Fruit fly (Drosophila melanogaster) whole organism, embryonic: ENCODE measurements around the gene Rpp30.

Experiments
- Awh ChIP-seq: fragments of 200-800 bp; sonication (Bioruptor generic); IDR thresholded peaks from 2 replicates; pipeline ENCODE4, ENCODE4 v1.3.6; 2022; ENCODE audit warnings: missing biosample characterization, missing genetic modification characterization
- CG10147 ChIP-seq: fragments of 200-800 bp; sonication (Bioruptor generic); optimal IDR thresholded peaks from 2 replicates; lab custom pipeline; 2019; ENCODE audit warnings: missing biosample characterization, mild to moderate bottlenecking, missing genetic modification characterization, moderate library complexity
- CG10321 ChIP-seq: fragments of 200-800 bp; sonication (Bioruptor generic); IDR thresholded peaks from 2 replicates; pipeline ENCODE4 v1.3.6; 2022; ENCODE audit warnings: missing biosample characterization, missing genetic modification characterization
- CG10543 ChIP-seq: fragments of 200-800 bp; sonication (Bioruptor generic); optimal IDR thresholded peaks from 3 replicates; lab custom pipeline; 2017; ENCODE audit warnings: missing biosample characterization, mild to moderate bottlenecking, missing genetic modification characterization, moderate library complexity
- CG12942 ChIP-seq: fragments of 200-800 bp; sonication (Bioruptor generic); optimal IDR thresholded peaks from 3 replicates; lab custom pipeline; 2016; ENCODE audit warnings: missing biosample characterization, missing genetic modification characterization
- CG13624 ChIP-seq: fragments of 200-800 bp; sonication (Bioruptor generic); optimal IDR thresholded peaks from 2 replicates; lab custom pipeline; 2016; ENCODE audit warnings: missing biosample characterization, missing genetic modification characterization
- CG14441 ChIP-seq: fragments of 200-800 bp; sonication (Bioruptor generic); IDR thresholded peaks from 2 replicates; pipeline ENCODE4 v1.3.6; 2022; ENCODE audit warnings: missing biosample characterization, missing genetic modification characterization
- CG15696 ChIP-seq: fragments of 200-800 bp; sonication (Bioruptor generic); optimal IDR thresholded peaks from 2 replicates; lab custom pipeline; 2019; ENCODE audit warnings: missing biosample characterization, mild to moderate bottlenecking, missing genetic modification characterization, moderate library complexity
- CG16813 ChIP-seq: fragments of 200-800 bp; sonication (Bioruptor generic); IDR thresholded peaks from 3 replicates; pipeline ENCODE4 v1.3.6; 2022; ENCODE audit warnings: missing biosample characterization, missing genetic modification characterization; ENCODE audit not compliant: partially characterized antibody
- CG16863 ChIP-seq: fragments of 200-800 bp; sonication (Bioruptor generic); optimal IDR thresholded peaks from 3 replicates; lab custom pipeline; 2016; ENCODE audit warnings: missing biosample characterization, missing genetic modification characterization
- CG17186 ChIP-seq: fragments of 200-800 bp; sonication (Bioruptor generic); optimal IDR thresholded peaks from 3 replicates; lab custom pipeline; 2017; ENCODE audit warnings: missing biosample characterization, missing genetic modification reagents, missing genetic modification characterization
- CG17568 ChIP-seq: fragments of 200-800 bp; sonication (Bioruptor generic); optimal IDR thresholded peaks from 2 replicates; lab custom pipeline; 2018; ENCODE audit warnings: missing biosample characterization, mild to moderate bottlenecking, missing genetic modification characterization, moderate library complexity
- CG2116 ChIP-seq: fragments of 200-800 bp; sonication (Bioruptor generic); optimal IDR thresholded peaks from 3 replicates; lab custom pipeline; 2018; ENCODE audit warnings: missing biosample characterization, mild to moderate bottlenecking, missing genetic modification characterization
- CG2120 ChIP-seq: fragments of 200-800 bp; sonication (Bioruptor generic); optimal IDR thresholded peaks from 3 replicates; lab custom pipeline; 2016; ENCODE audit warnings: missing biosample characterization, missing genetic modification characterization
- CG2712 ChIP-seq: fragments of 200-800 bp; optimal IDR thresholded peaks from 3 replicates; lab custom pipeline; 2019; ENCODE audit warnings: missing biosample characterization, mild to moderate bottlenecking, missing genetic modification characterization, moderate library complexity
- CG2875 ChIP-seq: fragments of 200-800 bp; sonication (Bioruptor generic); optimal IDR thresholded peaks from 2 replicates; lab custom pipeline; 2017; ENCODE audit warnings: missing biosample characterization, mild to moderate bottlenecking, missing genetic modification characterization, missing genetic modification reagents
- CG31224 ChIP-seq: fragments of 200-800 bp; sonication (Bioruptor generic); IDR thresholded peaks from 2 replicates; pipeline ENCODE4 v1.3.6; 2022; ENCODE audit warnings: missing biosample characterization, missing genetic modification characterization
- CG3281 ChIP-seq: fragments of 200-800 bp; sonication (Bioruptor generic); optimal IDR thresholded peaks from 3 replicates; lab custom pipeline; 2017; ENCODE audit warnings: missing biosample characterization, mild to moderate bottlenecking, missing genetic modification characterization
- CG42726 ChIP-seq: fragments of 200-800 bp; sonication (Bioruptor generic); IDR thresholded peaks from 2 replicates; pipeline ENCODE4 v1.3.6; 2022; ENCODE audit warnings: missing biosample characterization, missing genetic modification characterization; ENCODE audit not compliant: partially characterized antibody
- CG43689 ChIP-seq: fragments of 200-800 bp; sonication (Bioruptor generic); IDR thresholded peaks from 2 replicates; pipeline ENCODE4 v1.3.6; 2022; ENCODE audit warnings: missing biosample characterization, missing genetic modification characterization
- CG6813 ChIP-seq: fragments of 200-800 bp; sonication (Bioruptor generic); optimal IDR thresholded peaks from 2 replicates; lab custom pipeline; 2017; ENCODE audit warnings: missing biosample characterization, missing genetic modification characterization, mild to moderate bottlenecking, moderate library complexity, missing genetic modification reagents
- CG6854 ChIP-seq: fragments of 200-800 bp; sonication (Bioruptor generic); optimal IDR thresholded peaks from 3 replicates; lab custom pipeline; 2017; ENCODE audit warnings: missing biosample characterization, mild to moderate bottlenecking, missing genetic modification characterization
- CG7839 ChIP-seq: fragments of 200-800 bp; sonication (Bioruptor generic); optimal IDR thresholded peaks from 3 replicates; lab custom pipeline; 2018; ENCODE audit warnings: missing biosample characterization, mild to moderate bottlenecking, missing genetic modification characterization, moderate library complexity
- CG8765 ChIP-seq: fragments of 200-800 bp; sonication (Bioruptor generic); IDR thresholded peaks from 2 replicates; pipeline ENCODE4 v1.3.6; 2022; ENCODE audit warnings: missing biosample characterization, missing genetic modification characterization
- Fer2 ChIP-seq: fragments of 200-800 bp; sonication (Bioruptor generic); optimal IDR thresholded peaks from 2 replicates; lab custom pipeline; 2018; ENCODE audit warnings: missing biosample characterization, mild to moderate bottlenecking, missing genetic modification characterization, moderate library complexity
- Hmr ChIP-seq: fragments of 200-800 bp; sonication (Bioruptor generic); optimal IDR thresholded peaks from 3 replicates; lab custom pipeline; 2017; ENCODE audit warnings: mild to moderate bottlenecking, missing biosample characterization, missing genetic modification reagents, missing genetic modification characterization
- Jarid2 ChIP-seq: fragments of 200-800 bp; sonication (Bioruptor generic); optimal IDR thresholded peaks from 3 replicates; lab custom pipeline; 2017; ENCODE audit warnings: mild to moderate bottlenecking, missing biosample characterization, missing genetic modification reagents, missing genetic modification characterization
- Mrtf ChIP-seq: fragments of 200-800 bp; sonication (Bioruptor generic); IDR thresholded peaks from 3 replicates; pipeline ENCODE4 v1.3.6; 2022; ENCODE audit warnings: missing biosample characterization, missing genetic modification characterization
- Myb ChIP-seq: fragments of 200-800 bp; sonication (Bioruptor generic); optimal IDR thresholded peaks from 2 replicates; lab custom pipeline; 2016; ENCODE audit warnings: missing biosample characterization, missing genetic modification characterization
- PHDP ChIP-seq: fragments of 200-800 bp; sonication (Bioruptor generic); optimal IDR thresholded peaks from 3 replicates; lab custom pipeline; 2018; ENCODE audit warnings: missing biosample characterization, mild to moderate bottlenecking, missing genetic modification characterization, moderate library complexity
- Trl ChIP-seq, 3 experiments: fragments of >200 bp in 2 of 3; fragments of 200-800 bp in 1 of 3; sonication (Bioruptor generic) in 1 of 3; optimal IDR thresholded peaks; 2 replicates in 1 of 3; 3 replicates in 2 of 3; lab custom pipeline; 2016 to 2017; ENCODE audit warnings: missing biosample characterization in 1 of 3, missing genetic modification characterization in 1 of 3
- ap ChIP-seq: fragments of 200-800 bp; sonication (Bioruptor generic); IDR thresholded peaks from 2 replicates; pipeline ENCODE4 v1.3.6; 2022; ENCODE audit warnings: missing biosample characterization, missing genetic modification characterization
- bowl ChIP-seq: fragments of 200-800 bp; sonication (Bioruptor generic); IDR thresholded peaks from 2 replicates; pipeline ENCODE4 v1.3.6; 2022; ENCODE audit warnings: missing biosample characterization, missing genetic modification characterization
- cato ChIP-seq: fragments of 200-800 bp; sonication (Bioruptor generic); optimal IDR thresholded peaks from 2 replicates; lab custom pipeline; 2016; ENCODE audit warnings: missing biosample characterization, missing genetic modification characterization, borderline replicate concordance
- caup ChIP-seq: fragments of 200-800 bp; sonication (Bioruptor generic); optimal IDR thresholded peaks from 3 replicates; lab custom pipeline; 2017; ENCODE audit warnings: missing biosample characterization, mild to moderate bottlenecking, missing genetic modification characterization, moderate library complexity; ENCODE audit not compliant: severe bottlenecking
- chif ChIP-seq, 2 experiments: fragments of 200-800 bp; sonication (Bioruptor generic); optimal IDR thresholded peaks; 3 replicates each; lab custom pipeline; 2016; ENCODE audit warnings: missing biosample characterization in 2 of 2, missing genetic modification characterization in 2 of 2
- emc ChIP-seq: fragments of 200-800 bp; sonication (Bioruptor generic); optimal IDR thresholded peaks from 2 replicates; lab custom pipeline; 2016; ENCODE audit warnings: missing biosample characterization, missing genetic modification characterization
- fd64A ChIP-seq: fragments of 200-800 bp; sonication (Bioruptor generic); optimal IDR thresholded peaks from 3 replicates; lab custom pipeline; 2018; ENCODE audit warnings: missing biosample characterization, mild to moderate bottlenecking, missing genetic modification characterization
- gce ChIP-seq: fragments of 200-800 bp; sonication (Bioruptor generic); IDR thresholded peaks from 3 replicates; pipeline ENCODE4 v1.3.6; 2022; ENCODE audit warnings: missing biosample characterization, missing genetic modification characterization
- gem ChIP-seq: fragments of 200-800 bp; sonication (Bioruptor generic); optimal IDR thresholded peaks from 2 replicates; lab custom pipeline; 2019; ENCODE audit warnings: missing biosample characterization, mild to moderate bottlenecking, missing genetic modification characterization, moderate library complexity
- gro ChIP-seq: fragments of 200-800 bp; sonication (Bioruptor generic); optimal IDR thresholded peaks from 2 replicates; lab custom pipeline; 2016; ENCODE audit warnings: missing biosample characterization, missing genetic modification characterization
- klu ChIP-seq: fragments of 200-800 bp; sonication (Bioruptor generic); IDR thresholded peaks from 2 replicates; pipeline ENCODE4 v1.3.6; 2022; ENCODE audit warnings: missing biosample characterization, missing genetic modification characterization
- mirr ChIP-seq: fragments of 200-800 bp; sonication (Bioruptor generic); optimal IDR thresholded peaks from 3 replicates; lab custom pipeline; 2018; ENCODE audit warnings: missing biosample characterization, mild to moderate bottlenecking, missing genetic modification characterization
- nmo ChIP-seq: fragments of 200-800 bp; sonication (Bioruptor generic); optimal IDR thresholded peaks from 2 replicates; lab custom pipeline; 2018; ENCODE audit warnings: missing biosample characterization, mild to moderate bottlenecking, missing genetic modification characterization, moderate library complexity
- otp ChIP-seq: fragments of 200-800 bp; sonication (Bioruptor generic); IDR thresholded peaks from 3 replicates; pipeline ENCODE4, ENCODE4 v1.3.6; 2022; ENCODE audit warnings: missing biosample characterization, missing genetic modification characterization
- pum ChIP-seq: fragments of 200-800 bp; sonication (Bioruptor generic); optimal IDR thresholded peaks from 2 replicates; lab custom pipeline; 2016; ENCODE audit warnings: missing biosample characterization, missing genetic modification characterization
- sug ChIP-seq: fragments of 200-800 bp; optimal IDR thresholded peaks from 2 replicates; lab custom pipeline; 2019; ENCODE audit warnings: missing biosample characterization, mild to moderate bottlenecking, missing genetic modification characterization, moderate library complexity
- tll ChIP-seq, 2 experiments: fragments of 200-800 bp in 1 of 2; fragments of >200 bp in 1 of 2; sonication (Bioruptor generic) in 1 of 2; optimal IDR thresholded peaks; 2 replicates each; lab custom pipeline; 2017 to 2019; ENCODE audit warnings: missing biosample characterization in 2 of 2, missing genetic modification characterization in 2 of 2, mild to moderate bottlenecking in 1 of 2, moderate library complexity in 1 of 2
- trh ChIP-seq: fragments of 200-800 bp; sonication (Bioruptor generic); optimal IDR thresholded peaks from 2 replicates; lab custom pipeline; 2016; ENCODE audit warnings: missing biosample characterization, missing genetic modification characterization
- vfl ChIP-seq: fragments of 200-800 bp; sonication (Bioruptor generic); optimal IDR thresholded peaks from 2 replicates; lab custom pipeline; 2016; ENCODE audit warnings: missing biosample characterization, missing genetic modification characterization

Gene Rpp30

DNA sequence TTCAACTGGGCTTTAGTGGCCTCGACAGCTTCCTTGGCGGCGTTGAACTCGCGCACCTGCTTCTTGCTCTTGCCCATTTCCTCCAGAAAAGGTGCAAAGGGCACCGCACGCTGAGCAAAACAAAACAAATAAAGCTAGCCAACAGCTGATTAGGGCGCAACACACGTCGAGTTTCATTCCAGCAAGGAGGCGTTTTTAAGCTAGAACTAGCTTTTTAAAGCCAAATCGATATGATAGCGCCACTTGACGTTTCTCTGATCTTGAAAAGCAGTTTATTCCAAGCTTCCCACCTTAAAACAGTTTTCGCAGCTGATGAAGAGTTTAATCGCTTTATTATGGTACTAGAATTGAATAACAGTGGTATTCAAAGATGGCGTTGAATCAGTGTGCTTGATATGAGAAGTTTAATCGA is 30.9 kb upstream of the Rpp30 start, which contains the start of gene CG11601 (continued):
- no peak for TF ChIP-seq CG17186 (GFP tag; lab: Kevin White, UChicago)
- TF ChIP-seq CG17568 = no peak
- TF ChIP-seq CG10147 = peak; percentile 21
- no peak for TF ChIP-seq gem (tag; lab: Kevin White, UChicago)
- peak; percentile 52 for TF ChIP-seq CG2116 (GFP tag; lab: Kevin White, UChicago)
- no peak for TF ChIP-seq Mrtf (GFP tag; lab: Robert Waterston, UW)
- TF ChIP-seq CG31224 (GFP tag; lab: Robert Waterston, UW) = no peak
- no peak for TF ChIP-seq trh (GFP tag; lab: Kevin White, UChicago)
- TF ChIP-seq CG16863 (GFP tag; lab: Kevin White, UChicago) = peak; percentile 15
- peak; percentile 47 for TF ChIP-seq PHDP (tag; lab: Kevin White, UChicago)
- peak; percentile 31 for TF ChIP-seq Hmr (GFP tag; lab: Kevin White, UChicago)
- TF ChIP-seq sug = peak; percentile 39
- peak; percentile 46 for TF ChIP-seq CG2712 (tag; lab: Kevin White, UChicago)
- no peak for TF ChIP-seq Jarid2 (GFP tag; lab: Kevin White, UChicago)
- no peak for TF ChIP-seq CG15696 (tag; lab: Kevin White, UChicago)
- TF ChIP-seq nmo (GFP tag; lab: Kevin White, UChicago) = peak; percentile 63
- TF ChIP-seq cato (GFP tag; lab: Kevin White, UChicago) = no peak
- no peak for TF ChIP-seq mirr
- TF ChIP-seq Myb (GFP tag; lab: Kevin White, UChicago) = peak; percentile 58
- no peak for TF ChIP-seq otp (GFP tag; lab: Robert Waterston, UW)
- TF ChIP-seq klu (GFP tag; lab: Robert Waterston, UW) = no peak
- no peak for TF ChIP-seq CG6854 (GFP tag; lab: Kevin White, UChicago)
- TF ChIP-seq ap (GFP tag; lab: Robert Waterston, UW) = no peak
- TF ChIP-seq CG13624 (GFP tag; lab: Kevin White, UChicago) = peak; percentile 34
- 0 out of 2 replicates have a peak, but pooled peaks have one; percentile 26 for TF ChIP-seq CG14441
- TF ChIP-seq fd64A (GFP tag; lab: Kevin White, UChicago) = no peak
- no peak for TF ChIP-seq Fer2 (tag; lab: Kevin White, UChicago)
- no peak for TF ChIP-seq Trl (optimal IDR thresholded peaks at IDR 0.05; lab: Kevin White, UChicago)
- peak; percentile 5 for TF ChIP-seq Trl (GFP tag; optimal IDR thresholded peaks at IDR 0.05; lab: Kevin White, UChicago)
- TF ChIP-seq bowl (GFP tag; lab: Robert Waterston, UW) = no peak
- TF ChIP-seq CG42726 (GFP tag; lab: Robert Waterston, UW) = 0 out of 2 replicates have a peak, but pooled peaks have one; percentile 40
- no peak for TF ChIP-seq CG2875 (GFP tag; lab: Kevin White, UChicago)
- TF ChIP-seq emc (GFP tag; lab: Kevin White, UChicago) = peak; percentile 16
- no peak for TF ChIP-seq pum (GFP tag; lab: Kevin White, UChicago)
- TF ChIP-seq tll (GFP tag; optimal IDR thresholded peaks at IDR 0.05; lab: Kevin White, UChicago) = no peak
- peak; percentile 48; the same call in 1 of the 2 replicates for TF ChIP-seq CG8765 (GFP tag; lab: Robert Waterston, UW)
- no peak for TF ChIP-seq CG43689 (GFP tag; lab: Robert Waterston, UW)
- TF ChIP-seq Awh (GFP tag; lab: Robert Waterston, UW) = no peak
- peak; percentile 12 for TF ChIP-seq CG12942 (GFP tag; lab: Kevin White, UChicago)
- TF ChIP-seq CG10543 (GFP tag; lab: Kevin White, UChicago) = peak; percentile 31
- TF ChIP-seq CG7839 (tag; lab: Kevin White, UChicago) = no peak
- TF ChIP-seq CG10321 (GFP tag; lab: Robert Waterston, UW) = no peak
- TF ChIP-seq CG2120 = peak; percentile 60
- TF ChIP-seq CG3281 (GFP tag; lab: Kevin White, UChicago) = peak; percentile 26
- peak; percentile 18 for TF ChIP-seq vfl
- no peak for TF ChIP-seq CG16813 (GFP tag; lab: Robert Waterston, UW)
- no peak for TF ChIP-seq caup (GFP tag; lab: Kevin White, UChicago)
- TF ChIP-seq CG6813 (GFP tag; lab: Kevin White, UChicago) = no peak
- peak; percentile 21 for TF ChIP-seq gro (GFP tag; lab: Kevin White, UChicago)
- TF ChIP-seq chif (GFP tag; optimal IDR thresholded peaks at IDR 0.05; lab: Kevin White, UChicago) = peak in 1 of 2 experiments; percentile 13
- TF ChIP-seq gce (GFP tag; lab: Robert Waterston, UW) = no peak
